Worm (Caenorhabditis elegans) whole organism, L1 larva: ENCODE measurements around the gene srd-11.

ENCODE experiments used
- blmp-1 ChIP-seq: fragments of 150-350 bp; optimal IDR thresholded peaks from 2 replicates; lab custom pipeline; 2014; ENCODE audit warnings: missing biosample characterization, missing genetic modification characterization
- lin-15B ChIP-seq: fragments of 150-350 bp; sonication (generic microtip); optimal IDR thresholded peaks from 3 replicates; lab custom pipeline; 2014; ENCODE audit warnings: missing biosample characterization, missing genetic modification characterization
- mep-1 ChIP-seq: fragments of 150-350 bp; optimal IDR thresholded peaks from 2 replicates; lab custom pipeline; 2014; ENCODE audit warnings: missing biosample characterization, missing genetic modification characterization
- nhr-11 ChIP-seq: fragments of 150-350 bp; optimal IDR thresholded peaks from 2 replicates; lab custom pipeline; 2014; ENCODE audit warnings: missing biosample characterization, missing genetic modification characterization
- nhr-76 ChIP-seq: sonication (generic microtip); optimal IDR thresholded peaks from 2 replicates; lab custom pipeline; 2017; ENCODE audit warnings: missing biosample characterization, missing genetic modification characterization
- unc-62 ChIP-seq: fragments of 150-350 bp; optimal IDR thresholded peaks from 2 replicates; lab custom pipeline; 2014; ENCODE audit warnings: missing biosample characterization, missing genetic modification reagents, missing genetic modification characterization

DNA sequence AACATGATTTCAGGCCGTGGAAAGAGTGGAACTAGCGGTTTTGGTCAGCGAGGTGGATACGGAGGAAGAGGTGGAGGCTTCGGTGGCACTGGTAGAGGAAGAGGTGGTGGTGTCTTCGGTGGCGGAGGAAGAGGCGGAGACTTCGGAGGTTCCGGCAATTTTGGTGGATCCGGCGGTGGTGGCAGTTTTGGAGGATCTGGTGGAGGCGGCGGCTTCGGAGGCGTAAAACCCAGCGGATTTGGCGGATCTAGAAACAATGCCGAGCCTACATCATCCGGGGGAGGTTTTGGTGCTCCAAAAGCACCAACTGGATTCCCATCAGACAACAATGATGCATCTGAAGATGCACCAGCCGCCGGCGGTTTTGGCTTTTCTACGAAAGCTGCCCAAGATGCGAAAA lies 48.7 kb upstream of the srd-11 start:
- TF ChIP-seq lin-15B (tag; lab: Kevin White, UChicago) (no peak), nhr-11 (tag; lab: Kevin White, UChicago) (no peak), mep-1 (tag; lab: Kevin White, UChicago) (no peak), blmp-1 (no peak), unc-62 (GFP tag; lab: Kevin White, UChicago) (no peak), nhr-76 (tag; lab: Kevin White, UChicago) (no peak)
